Fruit fly (Drosophila melanogaster) whole organism, embryonic: ENCODE data around the gene CG32554.
"Not testable (repeated sequence)": the region's sequence is repeated elsewhere in the genome, so short reads cannot be mapped to it uniquely, and the experiment has no call there.

Source experiments
- Bgb ChIP-seq: fragments of 200-800 bp; sonication (Bioruptor generic); IDR thresholded peaks from 2 replicates; pipeline ENCODE4 v1.3.6; 2022; ENCODE audit warnings: missing biosample characterization, missing genetic modification characterization; ENCODE audit not compliant: partially characterized antibody
- CG10267 ChIP-seq: fragments of 200-800 bp; sonication (Bioruptor generic); optimal IDR thresholded peaks from 2 replicates; lab custom pipeline; 2018; ENCODE audit warnings: missing biosample characterization, mild to moderate bottlenecking, missing genetic modification characterization, moderate library complexity
- CG13624 ChIP-seq: fragments of 200-800 bp; sonication (Bioruptor generic); optimal IDR thresholded peaks from 2 replicates; lab custom pipeline; 2016; ENCODE audit warnings: missing biosample characterization, missing genetic modification characterization
- CG14050 ChIP-seq: fragments of 200-800 bp; sonication (Bioruptor generic); IDR thresholded peaks from 3 replicates; pipeline ENCODE4 v1.3.6; 2022; ENCODE audit warnings: missing biosample characterization, missing genetic modification characterization
- CG2202 ChIP-seq: fragments of 200-800 bp; sonication (Bioruptor generic); optimal IDR thresholded peaks from 2 replicates; lab custom pipeline; 2018; ENCODE audit warnings: missing biosample characterization, mild to moderate bottlenecking, missing genetic modification characterization
- CG32772 ChIP-seq: fragments of 200-800 bp; sonication (Bioruptor generic); IDR thresholded peaks from 2 replicates; pipeline ENCODE4 v1.3.6; 2022; ENCODE audit warnings: missing biosample characterization, missing genetic modification characterization
- CG34224 ChIP-seq: fragments of 200-800 bp; sonication (Bioruptor generic); IDR thresholded peaks from 3 replicates; pipeline ENCODE4 v1.3.6; 2022; ENCODE audit warnings: missing biosample characterization, missing genetic modification characterization; ENCODE audit not compliant: partially characterized antibody
- CG9932 ChIP-seq: fragments of 200-800 bp; sonication (Bioruptor generic); IDR thresholded peaks from 2 replicates; pipeline ENCODE4 v1.3.6; 2022; ENCODE audit warnings: missing biosample characterization, missing genetic modification characterization
- CTCF ChIP-seq: fragments of 200-800 bp; sonication (Bioruptor generic); optimal IDR thresholded peaks from 2 replicates; lab custom pipeline; 2017; ENCODE audit warnings: missing biosample characterization, mild to moderate bottlenecking, missing genetic modification characterization, moderate library complexity
- Dll ChIP-seq: fragments of 200-800 bp; sonication (Bioruptor generic); IDR thresholded peaks from 4 replicates; pipeline ENCODE4 v1.3.6; 2022; ENCODE audit warnings: missing biosample characterization, missing genetic modification characterization; ENCODE audit not compliant: partially characterized antibody
- GATAe ChIP-seq: fragments of 200-800 bp; sonication (Bioruptor generic); conservative IDR thresholded peaks from 2 replicates; pipeline ENCODE4 v1.3.6; 2022; ENCODE audit warnings: missing biosample characterization, missing genetic modification characterization
- H2.0 ChIP-seq: fragments of 200-800 bp; sonication (Bioruptor generic); IDR thresholded peaks from 2 replicates; pipeline ENCODE4 v1.3.6; 2022; ENCODE audit warnings: missing biosample characterization, missing genetic modification characterization
- MESR4 ChIP-seq: fragments of 200-800 bp; sonication (Bioruptor generic); optimal IDR thresholded peaks from 2 replicates; lab custom pipeline; 2018; ENCODE audit warnings: missing biosample characterization, mild to moderate bottlenecking, missing genetic modification characterization, moderate library complexity
- Max ChIP-seq: fragments of 200-800 bp; sonication (Bioruptor generic); optimal IDR thresholded peaks from 2 replicates; lab custom pipeline; 2016; ENCODE audit warnings: missing biosample characterization, mild to moderate bottlenecking, missing genetic modification characterization
- Med ChIP-seq: fragments of 200-800 bp; sonication (Bioruptor generic); peaks from one replicate; lab custom pipeline; 2016; ENCODE audit warnings: missing biosample characterization, missing genetic modification characterization, mild to moderate bottlenecking, inconsistent platforms, moderate library complexity
- Nf-YA ChIP-seq: fragments of 200-800 bp; sonication (Bioruptor generic); IDR thresholded peaks from 2 replicates; pipeline ENCODE4 v1.3.6; 2022; ENCODE audit warnings: missing biosample characterization, missing genetic modification characterization
- Scr ChIP-seq: fragments of 200-800 bp; sonication (Bioruptor generic); IDR thresholded peaks from 2 replicates; pipeline ENCODE4 v1.3.6; 2022; ENCODE audit warnings: missing biosample characterization, missing genetic modification characterization; ENCODE audit not compliant: partially characterized antibody
- ac ChIP-seq: fragments of 200-800 bp; sonication (Bioruptor generic); optimal IDR thresholded peaks from 3 replicates; lab custom pipeline; 2017; ENCODE audit warnings: missing biosample characterization, mild to moderate bottlenecking, missing genetic modification characterization
- amos ChIP-seq: fragments of 200-800 bp; sonication (Bioruptor generic); IDR thresholded peaks from 2 replicates; pipeline ENCODE4 v1.3.6; 2022; ENCODE audit warnings: missing biosample characterization, missing genetic modification characterization; ENCODE audit not compliant: partially characterized antibody
- ato ChIP-seq: fragments of 200-800 bp; sonication (Bioruptor generic); IDR thresholded peaks from 2 replicates; pipeline ENCODE4 v1.3.6; 2022; ENCODE audit warnings: missing biosample characterization, missing genetic modification characterization; ENCODE audit not compliant: partially characterized antibody
- crc ChIP-seq: fragments of 200-800 bp; sonication (Bioruptor generic); optimal IDR thresholded peaks from 2 replicates; lab custom pipeline; 2016; ENCODE audit warnings: missing biosample characterization, missing genetic modification characterization
- fu2 ChIP-seq: fragments of 200-800 bp; sonication (Bioruptor generic); optimal IDR thresholded peaks from 2 replicates; lab custom pipeline; 2016; ENCODE audit warnings: missing biosample characterization, missing genetic modification characterization
- gfzf ChIP-seq: fragments of 200-800 bp; sonication (Bioruptor generic); optimal IDR thresholded peaks from 2 replicates; lab custom pipeline; 2016; ENCODE audit warnings: missing biosample characterization, mild to moderate bottlenecking, missing genetic modification characterization, moderate library complexity
- inv ChIP-seq: fragments of 200-800 bp; sonication (Bioruptor generic); IDR thresholded peaks from 2 replicates; pipeline ENCODE4 v1.3.6; 2022; ENCODE audit warnings: missing biosample characterization, missing genetic modification characterization; ENCODE audit not compliant: partially characterized antibody
- lbe ChIP-seq: fragments of 200-800 bp; sonication (Bioruptor generic); optimal IDR thresholded peaks from 2 replicates; lab custom pipeline; 2016; ENCODE audit warnings: missing biosample characterization, mild to moderate bottlenecking, missing genetic modification characterization
- mld ChIP-seq: fragments of 200-800 bp; sonication (Bioruptor generic); IDR thresholded peaks from 3 replicates; pipeline ENCODE4 v1.3.6; 2022; ENCODE audit warnings: missing biosample characterization, missing genetic modification characterization; ENCODE audit not compliant: partially characterized antibody
- nau ChIP-seq: fragments of 200-800 bp; sonication (Bioruptor generic); optimal IDR thresholded peaks from 3 replicates; lab custom pipeline; 2017; ENCODE audit warnings: missing biosample characterization, mild to moderate bottlenecking, missing genetic modification characterization, missing genetic modification reagents
- nerfin-2 ChIP-seq: fragments of 200-800 bp; sonication (Bioruptor generic); IDR thresholded peaks from 2 replicates; pipeline ENCODE4 v1.3.6; 2022; ENCODE audit warnings: missing biosample characterization, missing genetic modification characterization; ENCODE audit not compliant: partially characterized antibody
- pho ChIP-seq: fragments of 200-800 bp; sonication (Bioruptor generic); optimal IDR thresholded peaks from 2 replicates; lab custom pipeline; 2016; ENCODE audit warnings: missing biosample characterization, missing genetic modification characterization
- pzg ChIP-seq: fragments of 200-800 bp; sonication (Bioruptor generic); optimal IDR thresholded peaks from 3 replicates; lab custom pipeline; 2018; ENCODE audit warnings: missing biosample characterization, mild to moderate bottlenecking, missing genetic modification characterization, moderate library complexity
- row ChIP-seq: fragments of 200-800 bp; sonication (Bioruptor generic); IDR thresholded peaks from 3 replicates; pipeline ENCODE4 v1.3.6; 2022; ENCODE audit warnings: missing biosample characterization, missing genetic modification characterization
- sna ChIP-seq: fragments of 200-800 bp; sonication (Bioruptor generic); IDR thresholded peaks from 2 replicates; pipeline ENCODE4 v1.3.6; 2022; ENCODE audit warnings: missing biosample characterization, missing genetic modification characterization; ENCODE audit not compliant: partially characterized antibody
- sob ChIP-seq: fragments of 200-800 bp; sonication (Bioruptor generic); IDR thresholded peaks from 2 replicates; pipeline ENCODE4 v1.3.6; 2022; ENCODE audit warnings: missing biosample characterization, missing genetic modification characterization
- stwl ChIP-seq: fragments of 200-800 bp; sonication (Bioruptor generic); optimal IDR thresholded peaks from 3 replicates; lab custom pipeline; 2018; ENCODE audit warnings: missing biosample characterization, mild to moderate bottlenecking, missing genetic modification characterization, moderate library complexity
- tgo ChIP-seq: fragments of 200-800 bp; sonication (Bioruptor generic); IDR thresholded peaks from 3 replicates; pipeline ENCODE4 v1.3.6; 2022; ENCODE audit warnings: missing biosample characterization, missing genetic modification characterization
- trem ChIP-seq: fragments of 200-800 bp; optimal IDR thresholded peaks from 3 replicates; lab custom pipeline; 2019; ENCODE audit warnings: missing biosample characterization, mild to moderate bottlenecking, missing genetic modification characterization, moderate library complexity
- unc-4 ChIP-seq: fragments of 200-800 bp; sonication (Bioruptor generic); IDR thresholded peaks from 2 replicates; pipeline ENCODE4 v1.3.6; 2022; ENCODE audit warnings: missing biosample characterization, missing genetic modification characterization; ENCODE audit not compliant: partially characterized antibody

Gene CG32554

DNA sequence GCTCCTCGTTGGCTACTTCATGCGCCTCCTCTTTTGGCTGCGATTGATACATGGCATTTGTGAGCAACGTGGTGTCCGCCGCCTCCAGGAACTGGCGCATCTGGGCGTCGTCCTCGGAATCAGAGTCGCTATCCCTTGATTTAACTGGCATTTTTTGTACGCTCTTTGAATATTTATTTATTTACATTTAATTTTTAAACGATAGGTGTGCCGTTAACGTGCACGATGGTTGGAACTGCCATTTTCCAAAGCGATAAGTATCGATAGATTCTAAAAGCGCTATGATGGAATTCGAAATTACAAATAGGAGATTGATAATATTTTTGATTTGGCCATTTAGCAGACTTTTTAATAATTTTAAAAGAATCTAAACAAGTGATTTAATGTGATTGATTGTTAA lies at the start of gene CG32554 (continued):
- TF ChIP-seq nerfin-2 (GFP tag; lab: Robert Waterston, UW) (peak; percentile 71), amos (GFP tag; lab: Robert Waterston, UW) (peak; percentile 91), CG14050 (GFP tag; lab: Robert Waterston, UW) (no peak), Dll (GFP tag; lab: Robert Waterston, UW) (peak; percentile 93), Max (GFP tag; lab: Kevin White, UChicago) (no peak), stwl (tag; lab: Kevin White, UChicago) (peak; percentile 5), CG32772 (GFP tag; lab: Robert Waterston, UW) (no peak), Scr (GFP tag; lab: Robert Waterston, UW) (peak; percentile 90), CTCF (GFP tag; lab: Kevin White, UChicago) (peak; percentile 35), CG34224 (GFP tag; lab: Robert Waterston, UW) (peak; percentile 93), MESR4 (GFP tag; lab: Kevin White, UChicago) (peak; percentile 18), lbe (GFP tag; lab: Kevin White, UChicago) (peak; percentile 11), CG13624 (GFP tag; lab: Kevin White, UChicago) (no peak), crc (no peak), pzg (peak; percentile 48), trem (peak; percentile 95), Bgb (GFP tag; lab: Robert Waterston, UW) (peak; percentile 91), Med (GFP tag; lab: Kevin White, UChicago) (peak; percentile 59), mld (GFP tag; lab: Robert Waterston, UW) (peak; percentile 78; the same call in 2 of the 3 replicates), CG10267 (tag; lab: Kevin White, UChicago) (peak; percentile 18), CG9932 (GFP tag; lab: Robert Waterston, UW) (no peak), fu2 (GFP tag; lab: Kevin White, UChicago) (no peak), inv (GFP tag; lab: Robert Waterston, UW) (peak; percentile 83), row (GFP tag; lab: Robert Waterston, UW) (peak; percentile 21; the same call in 1 of the 3 replicates), ato (GFP tag; lab: Robert Waterston, UW) (peak; percentile 85), Nf-YA (GFP tag; lab: Robert Waterston, UW) (no peak), tgo (no peak), sna (peak; percentile 88), CG2202 (tag; lab: Kevin White, UChicago) (no peak), unc-4 (GFP tag; lab: Robert Waterston, UW) (peak; percentile 87), GATAe (GFP tag; lab: Robert Waterston, UW) (no peak)

dm6 chrX:17899402-17899801 lies 46.9 kb upstream of the CG32554 start, which contains the start of gene Gss2:
Gene Gss2 (plus strand): TSS chrX:17899702.
- TF ChIP-seq H2.0 (GFP tag; lab: Robert Waterston, UW); gfzf (GFP tag; lab: Kevin White, UChicago); sob (GFP tag; lab: Robert Waterston, UW): not testable (repeated sequence)

- TF ChIP-seq pho (GFP tag; lab: Kevin White, UChicago); nau; ac (GFP tag; lab: Kevin White, UChicago): not testable (repeated sequence)
These were observed 36.8 kb upstream of the CG32554 start, which contains the start of gene Gss1 for dm6 chrX:17889247-17889646. Gene Gss1 (plus strand): TSS chrX:17889547.
